Worm (Caenorhabditis elegans): ENCODE measurements around the gene B0554.7.

DNA sequence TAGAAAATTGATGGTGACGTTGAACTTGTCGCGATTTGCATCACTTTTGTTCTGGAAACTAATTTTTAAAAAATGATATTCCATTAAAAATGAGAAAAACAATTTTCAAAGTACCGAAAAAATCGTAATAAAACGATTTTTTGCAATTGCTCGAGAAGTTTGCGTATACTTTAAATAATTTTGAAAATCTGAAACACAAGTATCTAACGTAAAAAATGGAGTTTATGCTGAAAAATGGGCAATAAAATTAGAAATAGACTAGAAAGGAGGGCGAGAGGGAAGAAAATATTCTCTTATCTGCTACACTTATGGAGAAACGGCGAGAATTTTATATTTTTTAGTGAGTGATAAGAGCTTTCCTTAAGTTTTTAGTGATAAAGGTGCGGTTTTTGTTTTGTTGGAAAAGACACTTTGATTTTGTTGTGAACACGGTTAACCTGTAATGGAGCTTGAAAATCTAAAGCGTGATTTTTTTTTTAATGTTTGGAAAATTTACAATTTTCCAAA lies 42.5 kb upstream of the B0554.7 start, which contains the start of gene nhr-130:
- TF ChIP-seq madf-10 (tag; optimal IDR thresholded peaks at IDR 0.05) (no peak), snpc-4 (GFP tag; optimal IDR thresholded peaks at IDR 0.05) (no peak), snpc-4 (tag; optimal IDR thresholded peaks at IDR 0.05) (no peak), ceh-40 (GFP tag; IDR thresholded peaks at IDR 0.05) (no peak), attf-5 (GFP tag; optimal IDR thresholded peaks at IDR 0.05) (no peak), Y79H2A.3 (GFP tag; conservative IDR thresholded peaks at IDR 0.05) (no peak)

Data from whole organism, young adult.